Worm (Caenorhabditis elegans) whole organism, young adult: ENCODE results near the gene C52D10.3.
"Not testable (repeated sequence)": the region's sequence is repeated elsewhere in the genome, so short reads cannot be mapped to it uniquely, and the experiment has no call there.

Experiments used
- Y56A3A.18 ChIP-seq: fragments of 200-800 bp; sonication (Bioruptor generic); IDR thresholded peaks from 2 replicates; pipeline ENCODE4 v1.3.6; 2022; ENCODE audit warnings: missing genetic modification reagents, missing genetic modification characterization, missing compliant biosample characterization
- lin-35 ChIP-seq, 3 experiments: fragments of 150-350 bp in 2 of 3; sonication (generic microtip) in 1 of 3; optimal IDR thresholded peaks; 2 replicates each; lab custom pipeline; 2014 to 2018; ENCODE audit warnings: missing biosample characterization in 3 of 3, missing genetic modification characterization in 3 of 3, missing genetic modification reagents in 3 of 3
- lsl-1 ChIP-seq: fragments of 200-800 bp; sonication (Bioruptor generic); optimal IDR thresholded peaks from 2 replicates; lab custom pipeline; 2018; ENCODE audit warnings: mild to moderate bottlenecking, missing genetic modification characterization, moderate library complexity, missing compliant biosample characterization
- repo-1 ChIP-seq: sonication (generic microtip); optimal IDR thresholded peaks from 2 replicates; lab custom pipeline; 2017; ENCODE audit warnings: mild to moderate bottlenecking, missing genetic modification characterization, missing compliant biosample characterization
- unc-62 ChIP-seq: fragments of 150-350 bp; optimal IDR thresholded peaks from 2 replicates; lab custom pipeline; 2014; ENCODE audit warnings: missing biosample characterization, missing genetic modification reagents, missing genetic modification characterization

- TF ChIP-seq lsl-1 (GFP tag; lab: Kevin White, UChicago); repo-1 (tag; lab: Kevin White, UChicago); lin-35 (GFP tag; optimal IDR thresholded peaks at IDR 0.05; lab: Kevin White, UChicago); Y56A3A.18 (GFP tag; lab: Robert Waterston, UW); unc-62 (GFP tag; lab: Kevin White, UChicago): not testable (repeated sequence)
Measured at ce11 chrIV:17163273-17163672, 13.0 kb upstream of the C52D10.3 start, which contains the start of gene skr-9.
